Worm (Caenorhabditis elegans): ENCODE results near the gene ttc-39B.

The ttc-39B gene

ce11 chrII:6331222-6331830 is 2.5 kb downstream of the ttc-39B start, which contains the start of gene set-4 (continued):
- TF ChIP-seq lin-15B (tag; optimal IDR thresholded peaks at IDR 0.05) (no peak), T20F7.1 (GFP tag; optimal IDR thresholded peaks at IDR 0.05) (peak; percentile 85), fkh-10 (GFP tag; optimal IDR thresholded peaks at IDR 0.05) (peak; percentile 95), pha-4 (GFP tag; IDR thresholded peaks at IDR 0.05) (peak; percentile 68), pha-4 (tag; optimal IDR thresholded peaks at IDR 0.05) (peak; percentile 67), nhr-41 (GFP tag; IDR thresholded peaks at IDR 0.05) (peak; percentile 22; the same call in 1 of the 2 replicates), nhr-102 (tag; optimal IDR thresholded peaks at IDR 0.05) (peak; percentile 87), nhr-6 (tag; optimal IDR thresholded peaks at IDR 0.05) (peak; percentile 79), ces-1 (GFP tag; optimal IDR thresholded peaks at IDR 0.05) (no peak), ceh-20 (GFP tag; IDR thresholded peaks at IDR 0.05) (peak; percentile 88), mdt-29 (GFP tag; IDR thresholded peaks at IDR 0.05) (peak; percentile 62; the same call in 1 of the 2 replicates), ztf-7 (tag; optimal IDR thresholded peaks at IDR 0.05) (peak; percentile 72), ama-1 (optimal IDR thresholded peaks at IDR 0.05) (peak; percentile 69), arid-1 (GFP tag; conservative IDR thresholded peaks at IDR 0.05) (peak; percentile 37; the same call in 1 of the 2 replicates), mxl-3 (GFP tag; optimal IDR thresholded peaks at IDR 0.05) (peak; percentile 96), Y105C5A.15 (GFP tag; IDR thresholded peaks at IDR 0.05) (no peak), duxl-1 (tag; optimal IDR thresholded peaks at IDR 0.05; ENCODE audit: poor library complexity) (peak; percentile 77), php-3 (GFP tag; IDR thresholded peaks at IDR 0.05) (0 out of 2 replicates have a peak, but pooled peaks have one; percentile 20), zip-2 (tag; optimal IDR thresholded peaks at IDR 0.05) (no peak), lin-39 (tag; optimal IDR thresholded peaks at IDR 0.05) (no peak), zag-1 (tag; optimal IDR thresholded peaks at IDR 0.05) (no peak), mdl-1 (tag; optimal IDR thresholded peaks at IDR 0.05) (peak; percentile 19 to 94), snpc-1.2 (GFP tag; IDR thresholded peaks at IDR 0.05) (no peak), ceh-28 (tag; optimal IDR thresholded peaks at IDR 0.05) (peak; percentile 29), tag-97 (GFP tag; IDR thresholded peaks at IDR 0.05) (no peak), lsy-2 (tag; optimal IDR thresholded peaks at IDR 0.05) (peak; percentile 79 to 95), hmg-1.1 (GFP tag; IDR thresholded peaks at IDR 0.05) (peak; percentile 88), set-16 (GFP tag; IDR thresholded peaks at IDR 0.05) (peak; percentile 25; the same call in 1 of the 2 replicates), dmd-9 (GFP tag; IDR thresholded peaks at IDR 0.05) (no peak), lin-1 (GFP tag; IDR thresholded peaks at IDR 0.05) (peak; percentile 82; the same call in 1 of the 2 replicates), unc-62 (GFP tag; optimal IDR thresholded peaks at IDR 0.05 in 1 of 2) (peak in 1 of 2 experiments; percentile 75), unc-62 (tag; optimal IDR thresholded peaks at IDR 0.05) (no peak), ceh-82 (tag; optimal IDR thresholded peaks at IDR 0.05) (no peak), jun-1 (tag; optimal IDR thresholded peaks at IDR 0.05) (peak; percentile 77), daf-16 (GFP tag; optimal IDR thresholded peaks at IDR 0.05) (peak; percentile 50 to 86), daf-16 (tag; optimal IDR thresholded peaks at IDR 0.05) (peak; percentile 75), ZK546.5 (tag; optimal IDR thresholded peaks at IDR 0.05) (no peak), nhr-25 (tag; optimal IDR thresholded peaks at IDR 0.05; ENCODE audit: borderline replicate concordance, insufficient read depth) (peak; percentile 85), nhr-237 (tag; optimal IDR thresholded peaks at IDR 0.05) (no peak), lin-13 (GFP tag; optimal IDR thresholded peaks at IDR 0.05) (peak; percentile 87), aly-2 (tag; optimal IDR thresholded peaks at IDR 0.05) (no peak), mep-1 (tag; optimal IDR thresholded peaks at IDR 0.05) (peak; percentile 96), nhr-10 (tag; optimal IDR thresholded peaks at IDR 0.05) (peak; percentile 23), zip-11 (GFP tag; IDR thresholded peaks at IDR 0.05) (no peak), T26A8.4 (GFP tag; IDR thresholded peaks at IDR 0.05) (peak; percentile 88), lin-38 (GFP tag; IDR thresholded peaks at IDR 0.05) (peak; percentile 90), mes-2 (tag; optimal IDR thresholded peaks at IDR 0.05; ENCODE audit: poor library complexity, severe bottlenecking) (peak; percentile 89), unc-39 (tag; optimal IDR thresholded peaks at IDR 0.05) (no peak), pqm-1 (tag; optimal IDR thresholded peaks at IDR 0.05) (peak; percentile 32), dve-1 (tag; optimal IDR thresholded peaks at IDR 0.05; ENCODE audit: insufficient read depth) (peak; percentile 94), unc-130 (GFP tag; optimal IDR thresholded peaks at IDR 0.05) (peak; percentile 48)
